Fruit fly (Drosophila melanogaster): Measurements from ENCODE around the gene CG34428.

The CG34428 gene

dm6 chr3L:13021727-13022126 is 39.8 kb upstream of the CG34428 start (continued):
- TF ChIP-seq CG10274 (GFP tag; optimal IDR thresholded peaks at IDR 0.05) = no peak
- TF ChIP-seq sna (GFP tag; IDR thresholded peaks at IDR 0.05; ENCODE audit: partially characterized antibody) = no peak
- no peak for TF ChIP-seq h (optimal IDR thresholded peaks at IDR 0.05)
- TF ChIP-seq ato (GFP tag; IDR thresholded peaks at IDR 0.05; ENCODE audit: partially characterized antibody) = no peak
- no peak for TF ChIP-seq Hmx (GFP tag; optimal IDR thresholded peaks at IDR 0.05)
- TF ChIP-seq Bgb (GFP tag; IDR thresholded peaks at IDR 0.05; ENCODE audit: partially characterized antibody) = no peak
- no peak for TF ChIP-seq abd-A (tag; optimal IDR thresholded peaks at IDR 0.05)
- TF ChIP-seq CG34422 (GFP tag; IDR thresholded peaks at IDR 0.05) = peak; percentile 56; the same call in 1 of the 3 replicates
- no peak for TF ChIP-seq fu2 (GFP tag; optimal IDR thresholded peaks at IDR 0.05)
- peak; percentile 14 for TF ChIP-seq mirr (GFP tag; optimal IDR thresholded peaks at IDR 0.05)
- TF ChIP-seq CG6683 (GFP tag; optimal IDR thresholded peaks at IDR 0.05) = no peak
- no peak for TF ChIP-seq CG12942 (GFP tag; optimal IDR thresholded peaks at IDR 0.05)
- no peak for TF ChIP-seq Gug (GFP tag; IDR thresholded peaks at IDR 0.05)
- TF ChIP-seq GATAe (GFP tag; conservative IDR thresholded peaks at IDR 0.05) = no peak
- no peak for TF ChIP-seq Sry-β (GFP tag; optimal IDR thresholded peaks at IDR 0.05)
- TF ChIP-seq rib (GFP tag; IDR thresholded peaks at IDR 0.05) = no peak
- TF ChIP-seq CG18262 (tag; optimal IDR thresholded peaks at IDR 0.05) = peak; percentile 7
- no peak for TF ChIP-seq pum (GFP tag; optimal IDR thresholded peaks at IDR 0.05)
- TF ChIP-seq Sox100B (GFP tag; optimal IDR thresholded peaks at IDR 0.05) = peak; percentile 5
- TF ChIP-seq CG6689 (GFP tag; IDR thresholded peaks at IDR 0.05) = no peak
- no peak for TF ChIP-seq CG13123 (GFP tag; optimal IDR thresholded peaks at IDR 0.05)
- no peak for TF ChIP-seq CG2116 (GFP tag; optimal IDR thresholded peaks at IDR 0.05)
- no peak for TF ChIP-seq oc (tag; optimal IDR thresholded peaks at IDR 0.05)
- no peak for TF ChIP-seq CG14710 (tag; optimal IDR thresholded peaks at IDR 0.05)
- peak; percentile 4 for TF ChIP-seq org-1 (GFP tag; optimal IDR thresholded peaks at IDR 0.05)
- TF ChIP-seq dan (GFP tag; IDR thresholded peaks at IDR 0.05) = no peak
- peak; percentile 44 for TF ChIP-seq CG13296 (GFP tag; optimal IDR thresholded peaks at IDR 0.05)
- TF ChIP-seq Hand (GFP tag; optimal IDR thresholded peaks at IDR 0.05) = no peak
- TF ChIP-seq CG6791 (GFP tag; IDR thresholded peaks at IDR 0.05; ENCODE audit: partially characterized antibody) = no peak
- no peak for TF ChIP-seq CG1647 (GFP tag; optimal IDR thresholded peaks at IDR 0.05)
- no peak for TF ChIP-seq hbn (GFP tag; IDR thresholded peaks at IDR 0.05; ENCODE audit: partially characterized antibody)
- TF ChIP-seq CG15479 (GFP tag; optimal IDR thresholded peaks at IDR 0.05) = no peak
- no peak for TF ChIP-seq H2.0 (GFP tag; IDR thresholded peaks at IDR 0.05)
- no peak for TF ChIP-seq Ravus (GFP tag; IDR thresholded peaks at IDR 0.05)
- no peak for TF ChIP-seq wdn (GFP tag; IDR thresholded peaks at IDR 0.05)
- TF ChIP-seq Nf-YC (tag; optimal IDR thresholded peaks at IDR 0.05) = no peak
- no peak for TF ChIP-seq CG18476 (GFP tag; optimal IDR thresholded peaks at IDR 0.05)
- TF ChIP-seq danr (GFP tag; IDR thresholded peaks at IDR 0.05) = no peak
- no peak for TF ChIP-seq C15 (GFP tag; IDR thresholded peaks at IDR 0.05)
- TF ChIP-seq NFAT (GFP tag; IDR thresholded peaks at IDR 0.05) = no peak
- no peak for TF ChIP-seq ftz-f1 (GFP tag; optimal IDR thresholded peaks at IDR 0.05)
- TF ChIP-seq CG9797 (GFP tag; optimal IDR thresholded peaks at IDR 0.05) = no peak
- TF ChIP-seq gfzf (GFP tag; optimal IDR thresholded peaks at IDR 0.05) = no peak
- TF ChIP-seq Max (GFP tag; optimal IDR thresholded peaks at IDR 0.05) = no peak
- TF ChIP-seq vfl (GFP tag; optimal IDR thresholded peaks at IDR 0.05) = no peak
- TF ChIP-seq CG8290 (GFP tag; optimal IDR thresholded peaks at IDR 0.05) = no peak
- TF ChIP-seq CG8290 (tag; optimal IDR thresholded peaks at IDR 0.05) = no peak
- TF ChIP-seq gro (GFP tag; optimal IDR thresholded peaks at IDR 0.05) = no peak
- TF ChIP-seq CG12299 (tag; optimal IDR thresholded peaks at IDR 0.05) = no peak
- no peak for TF ChIP-seq Asciz (GFP tag; optimal IDR thresholded peaks at IDR 0.05)
- TF ChIP-seq Dfd (GFP tag; optimal IDR thresholded peaks at IDR 0.05) = no peak
- TF ChIP-seq Myb (GFP tag; optimal IDR thresholded peaks at IDR 0.05) = peak; percentile 18
- no peak for TF ChIP-seq zen (tag; optimal IDR thresholded peaks at IDR 0.05)

Measured in whole organism, embryonic.